Fruit fly (Drosophila melanogaster) whole organism: ENCODE measurements around the gene CG13102.

Source experiments
- CG8478 ChIP-seq: fragments of >200 bp; optimal IDR thresholded peaks from 2 replicates; lab custom pipeline; 2018; ENCODE audit warnings: inconsistent platforms
- Dll ChIP-seq: fragments of >200 bp; optimal IDR thresholded peaks from 2 replicates; lab custom pipeline; 2017
- pan ChIP-seq: fragments of >200 bp; optimal IDR thresholded peaks from 2 replicates; lab custom pipeline; 2017
- psq ChIP-seq: fragments of >200 bp; optimal IDR thresholded peaks from 2 replicates; lab custom pipeline; 2017
- usp ChIP-seq: fragments of >200 bp; optimal IDR thresholded peaks from 2 replicates; lab custom pipeline; 2017; ENCODE audit warnings: missing biosample characterization, missing genetic modification characterization, mixed read lengths

DNA sequence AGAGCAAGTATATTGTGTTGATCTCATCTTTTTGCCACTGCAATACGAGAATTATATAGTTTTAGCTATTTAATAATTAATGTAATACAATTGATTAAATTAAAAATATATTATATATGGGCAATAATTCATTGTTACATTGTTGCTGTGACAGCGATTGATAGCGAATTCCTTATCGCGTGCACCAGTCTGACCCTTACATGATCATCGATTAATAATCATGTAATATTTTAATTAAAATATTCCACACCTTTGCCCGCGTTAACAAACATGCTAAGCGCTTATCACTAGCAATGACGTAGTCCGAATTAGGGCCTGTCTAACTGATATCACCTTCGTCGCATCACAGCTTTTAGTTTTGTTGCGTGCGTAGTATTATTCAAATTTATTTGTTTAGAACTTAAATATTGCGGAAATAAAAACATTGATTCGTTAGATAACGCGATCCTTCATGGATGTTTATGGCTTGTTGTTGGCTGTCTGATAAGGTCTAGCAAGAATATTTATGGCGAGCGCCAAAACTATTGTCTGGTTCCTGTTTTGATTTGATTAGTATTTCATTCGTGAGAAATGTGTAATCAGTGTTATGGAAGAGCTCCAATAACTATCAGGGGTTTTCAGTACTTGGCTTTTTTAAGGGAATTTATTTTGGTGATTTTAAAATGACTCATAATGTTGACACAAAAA is 24.6 kb upstream of the CG13102 start:
- TF ChIP-seq pan (lab: Kevin White, UChicago) (no peak), psq (no peak), usp (GFP tag; lab: Kevin White, UChicago) (no peak), CG8478 (lab: Kevin White, UChicago) (no peak), Dll (lab: Kevin White, UChicago) (no peak)
